Fruit fly (Drosophila melanogaster): ENCODE data around the gene alpha-Est6.

alpha-Est6 gene

dm6 chr3R:7474616-7475120 lies 53.9 kb downstream of the alpha-Est6 start (continued):
- peak; percentile 51 for TF ChIP-seq org-1 (GFP tag; optimal IDR thresholded peaks at IDR 0.05)
- TF ChIP-seq Camta (GFP tag; optimal IDR thresholded peaks at IDR 0.05): peak; percentile 38
- TF ChIP-seq CG10959 (GFP tag; IDR thresholded peaks at IDR 0.05): 0 out of 2 replicates have a peak, but pooled peaks have one; percentile 48
- TF ChIP-seq CG12769 (tag; optimal IDR thresholded peaks at IDR 0.05): peak; percentile 99
- no peak for TF ChIP-seq h (optimal IDR thresholded peaks at IDR 0.05)
- no peak for TF ChIP-seq zfh2 (GFP tag; optimal IDR thresholded peaks at IDR 0.05)
- TF ChIP-seq maf-S (GFP tag; optimal IDR thresholded peaks at IDR 0.05): peak; percentile 28
- no peak for TF ChIP-seq Trl (optimal IDR thresholded peaks at IDR 0.05)
- peak; percentile 55 for TF ChIP-seq Trl (GFP tag; optimal IDR thresholded peaks at IDR 0.05)
- TF ChIP-seq Sry-β (GFP tag; optimal IDR thresholded peaks at IDR 0.05): no peak
- peak; percentile 36 to 55 for TF ChIP-seq Hr51 (GFP tag; optimal IDR thresholded peaks at IDR 0.05)
- TF ChIP-seq hkb (optimal IDR thresholded peaks at IDR 0.05): no peak
- TF ChIP-seq hkb (GFP tag; IDR thresholded peaks at IDR 0.05): peak; percentile 79
- peak; percentile 84 for TF ChIP-seq CG12071 (GFP tag; optimal IDR thresholded peaks at IDR 0.05)
- TF ChIP-seq gem (tag; optimal IDR thresholded peaks at IDR 0.05): no peak
- peak; percentile 77 for TF ChIP-seq sob (GFP tag; IDR thresholded peaks at IDR 0.05)
- no peak for TF ChIP-seq CkIIα-i1 (GFP tag; IDR thresholded peaks at IDR 0.05)
- peak in 1 of 2 experiments; percentile 69 for TF ChIP-seq insv (GFP tag; optimal IDR thresholded peaks at IDR 0.05)
- peak; percentile 36; the same call in 1 of the 3 replicates for TF ChIP-seq CG11093 (GFP tag; IDR thresholded peaks at IDR 0.05)
- no peak for TF ChIP-seq lov (optimal IDR thresholded peaks at IDR 0.05)
- peak; percentile 88 for TF ChIP-seq lov (GFP tag; IDR thresholded peaks at IDR 0.05)
- TF ChIP-seq vfl (GFP tag; optimal IDR thresholded peaks at IDR 0.05): peak; percentile 18
- TF ChIP-seq CG34376 (GFP tag; optimal IDR thresholded peaks at IDR 0.05): peak; percentile 99
- TF ChIP-seq mld (GFP tag; IDR thresholded peaks at IDR 0.05; ENCODE audit: partially characterized antibody): peak; percentile 99
- TF ChIP-seq esg (GFP tag; conservative IDR thresholded peaks at IDR 0.05): no peak
- peak; percentile 32; the same call in 1 of the 2 replicates for TF ChIP-seq CG6272 (GFP tag; IDR thresholded peaks at IDR 0.05)
- TF ChIP-seq CG18262 (tag; optimal IDR thresholded peaks at IDR 0.05): peak; percentile 18
- peak; percentile 12 for TF ChIP-seq CG15479 (GFP tag; optimal IDR thresholded peaks at IDR 0.05)
- peak; percentile 27 for TF ChIP-seq CG14710 (tag; optimal IDR thresholded peaks at IDR 0.05)
- no peak for TF ChIP-seq CG16815 (GFP tag; optimal IDR thresholded peaks at IDR 0.05)
- TF ChIP-seq CrebB (tag; optimal IDR thresholded peaks at IDR 0.05): peak; percentile 81
- TF ChIP-seq Hr78 (GFP tag; optimal IDR thresholded peaks at IDR 0.05): peak in 1 of 2 experiments; percentile 88
- no peak for TF ChIP-seq Hmx (GFP tag; optimal IDR thresholded peaks at IDR 0.05)
- TF ChIP-seq slou (GFP tag; optimal IDR thresholded peaks at IDR 0.05): no peak
- peak; percentile 90 for TF ChIP-seq chn (GFP tag; optimal IDR thresholded peaks at IDR 0.05)
- TF ChIP-seq Elba2 (GFP tag; optimal IDR thresholded peaks at IDR 0.05): peak; percentile 1
- TF ChIP-seq E2f2 (GFP tag; IDR thresholded peaks at IDR 0.05): peak; percentile 43
- TF ChIP-seq D19A (tag; optimal IDR thresholded peaks at IDR 0.05): peak; percentile 57
- TF ChIP-seq sens-2 (GFP tag; IDR thresholded peaks at IDR 0.05): peak; percentile 47; the same call in 1 of the 2 replicates
- peak; percentile 11 for TF ChIP-seq CG12744 (GFP tag; optimal IDR thresholded peaks at IDR 0.05)
- TF ChIP-seq CG10543 (GFP tag; optimal IDR thresholded peaks at IDR 0.05): peak; percentile 100
- TF ChIP-seq CG10979 (tag; optimal IDR thresholded peaks at IDR 0.05): peak; percentile 34
- peak; percentile 54 for TF ChIP-seq NfI (GFP tag; optimal IDR thresholded peaks at IDR 0.05)
- no peak for TF ChIP-seq disco-r (GFP tag; optimal IDR thresholded peaks at IDR 0.05)
- peak; percentile 97 for TF ChIP-seq pros (GFP tag; optimal IDR thresholded peaks at IDR 0.05)
- peak; percentile 38 for TF ChIP-seq Nf-YB (GFP tag; optimal IDR thresholded peaks at IDR 0.05)
- peak; percentile 25 for TF ChIP-seq tin (GFP tag; optimal IDR thresholded peaks at IDR 0.05)
- TF ChIP-seq HLH4C (GFP tag; IDR thresholded peaks at IDR 0.05; ENCODE audit: partially characterized antibody): peak; percentile 96
- TF ChIP-seq CG1832 (GFP tag; optimal IDR thresholded peaks at IDR 0.05): no peak
- TF ChIP-seq pzg (GFP tag; optimal IDR thresholded peaks at IDR 0.05): peak; percentile 32
- peak; percentile 81 for TF ChIP-seq CG12219 (GFP tag; optimal IDR thresholded peaks at IDR 0.05)
